Worm (Caenorhabditis elegans) whole organism, L1 larva: Measurements from ENCODE around the gene fbxb-16.

Experiments used
- C16A3.4 ChIP-seq: fragments of 150-350 bp; optimal IDR thresholded peaks from 2 replicates; lab custom pipeline; 2014; ENCODE audit warnings: missing biosample characterization, missing genetic modification characterization
- C34B4.2 ChIP-seq: sonication (generic microtip); optimal IDR thresholded peaks from 2 replicates; lab custom pipeline; 2017; ENCODE audit warnings: mild to moderate bottlenecking, missing genetic modification characterization, missing compliant biosample characterization
- F16B12.6 ChIP-seq: fragments of 150-350 bp; optimal IDR thresholded peaks from 2 replicates; lab custom pipeline; 2014; ENCODE audit warnings: missing biosample characterization, missing genetic modification characterization
- Y116A8C.19 ChIP-seq: sonication (generic microtip); optimal IDR thresholded peaks from 2 replicates; lab custom pipeline; 2016; ENCODE audit warnings: missing compliant biosample characterization, missing genetic modification characterization, borderline replicate concordance
- aly-2 ChIP-seq: fragments of 150-350 bp; optimal IDR thresholded peaks from 2 replicates; lab custom pipeline; 2014; ENCODE audit warnings: missing biosample characterization, missing genetic modification characterization
- ama-1 ChIP-seq: fragments of 150-350 bp; optimal IDR thresholded peaks from 2 replicates; lab custom pipeline; 2014
- ceh-8 ChIP-seq: fragments of 200-800 bp; sonication (Bioruptor generic); optimal IDR thresholded peaks from 2 replicates; lab custom pipeline; 2018; ENCODE audit warnings: mild to moderate bottlenecking, missing genetic modification characterization, moderate library complexity, missing compliant biosample characterization
- ceh-82 ChIP-seq, 3 experiments: fragments of 150-350 bp in 1 of 3; sonication (generic microtip) in 2 of 3; optimal IDR thresholded peaks; 2 replicates each; lab custom pipeline; 2014 to 2017; ENCODE audit warnings: missing biosample characterization in 3 of 3, missing genetic modification characterization in 3 of 3
- ceh-88 ChIP-seq: fragments of 200-800 bp; sonication (Bioruptor generic); IDR thresholded peaks from 2 replicates; pipeline ENCODE4 v1.3.6; 2022; ENCODE audit warnings: missing genetic modification characterization, missing compliant biosample characterization
- ceh-90 ChIP-seq: sonication (generic microtip); optimal IDR thresholded peaks from 2 replicates; lab custom pipeline; 2016; ENCODE audit warnings: missing genetic modification characterization, missing compliant biosample characterization
- ces-1 ChIP-seq: fragments of 150-350 bp; optimal IDR thresholded peaks from 2 replicates; lab custom pipeline; 2014; ENCODE audit warnings: missing biosample characterization, missing genetic modification reagents, missing genetic modification characterization
- dpl-1 ChIP-seq, 3 experiments: fragments of 150-350 bp in 2 of 3; sonication (generic microtip) in 1 of 3; optimal IDR thresholded peaks; 2 replicates each; lab custom pipeline; 2014 to 2017; ENCODE audit warnings: missing biosample characterization in 3 of 3, missing genetic modification characterization in 3 of 3, missing genetic modification reagents in 3 of 3
- dsc-1 ChIP-seq: sonication (generic microtip); optimal IDR thresholded peaks from 2 replicates; lab custom pipeline; 2016; ENCODE audit warnings: mild to moderate bottlenecking, missing genetic modification characterization, missing compliant biosample characterization
- egl-13 ChIP-seq: sonication (generic microtip); optimal IDR thresholded peaks from 2 replicates; lab custom pipeline; 2016; ENCODE audit warnings: missing genotype, missing genetic modification reagents, missing genetic modification characterization, missing compliant biosample characterization
- egl-27 ChIP-seq, 2 experiments: fragments of 150-350 bp in 1 of 2; sonication (generic microtip); optimal IDR thresholded peaks; 3 replicates each; lab custom pipeline; 2017 to 2018; ENCODE audit warnings: missing biosample characterization in 2 of 2, missing genetic modification characterization in 2 of 2, missing genetic modification reagents in 2 of 2
- elt-2 ChIP-seq: sonication (generic microtip); optimal IDR thresholded peaks from 2 replicates; lab custom pipeline; 2016; ENCODE audit warnings: missing genetic modification characterization, mild to moderate bottlenecking, inconsistent platforms, missing compliant biosample characterization, missing genetic modification reagents
- elt-3 ChIP-seq, 6 experiments: fragments of 150-350 bp in 1 of 6; sonication (generic microtip); optimal IDR thresholded peaks; 2 replicates each; lab custom pipeline; 2017 to 2018; ENCODE audit warnings: missing biosample characterization in 6 of 6, missing genetic modification characterization in 6 of 6, inconsistent platforms in 1 of 6
- ets-5 ChIP-seq: fragments of 200-800 bp; sonication (Bioruptor generic); IDR thresholded peaks from 2 replicates; pipeline ENCODE4 v1.3.6; 2022; ENCODE audit warnings: missing genetic modification characterization, missing compliant biosample characterization
- fkh-10 ChIP-seq: sonication (generic microtip); optimal IDR thresholded peaks from 2 replicates; lab custom pipeline; 2017; ENCODE audit warnings: missing biosample characterization, missing genetic modification reagents, missing genetic modification characterization
- fkh-4 ChIP-seq: sonication (generic microtip); optimal IDR thresholded peaks from 2 replicates; lab custom pipeline; 2016; ENCODE audit warnings: missing compliant biosample characterization, missing genetic modification characterization, borderline replicate concordance
- fkh-8 ChIP-seq: sonication (generic microtip); optimal IDR thresholded peaks from 2 replicates; lab custom pipeline; 2016; ENCODE audit warnings: mild to moderate bottlenecking, missing genetic modification characterization, missing compliant biosample characterization
- grh-1 ChIP-seq: fragments of 200-800 bp; sonication (Bioruptor generic); IDR thresholded peaks from 2 replicates; pipeline ENCODE4 v1.3.6; 2022; ENCODE audit warnings: missing genetic modification reagents, missing genetic modification characterization, missing compliant biosample characterization
- hlh-17 ChIP-seq: fragments of 200-800 bp; sonication (Bioruptor generic); optimal IDR thresholded peaks from 2 replicates; lab custom pipeline; 2018; ENCODE audit warnings: missing genetic modification characterization, mild to moderate bottlenecking, missing compliant biosample characterization, moderate library complexity, borderline replicate concordance
- hpl-2 ChIP-seq: fragments of 150-350 bp; optimal IDR thresholded peaks from 2 replicates; lab custom pipeline; 2014; ENCODE audit warnings: missing biosample characterization, missing genetic modification reagents, missing genetic modification characterization
- isw-1 ChIP-seq: fragments of 200-800 bp; sonication (Bioruptor generic); IDR thresholded peaks from 2 replicates; pipeline ENCODE4 v1.3.6; 2022; ENCODE audit warnings: missing genetic modification characterization, missing compliant biosample characterization
- lin-13 ChIP-seq: fragments of 150-350 bp; optimal IDR thresholded peaks from 2 replicates; lab custom pipeline; 2014; ENCODE audit warnings: missing biosample characterization, missing genetic modification reagents, missing genetic modification characterization
- lin-35 ChIP-seq, 2 experiments: fragments of 150-350 bp; optimal IDR thresholded peaks; 2 replicates each; lab custom pipeline; 2014; ENCODE audit warnings: missing biosample characterization in 2 of 2, missing genetic modification characterization in 2 of 2, missing genetic modification reagents in 2 of 2
- mab-9 ChIP-seq: fragments of 200-800 bp; sonication (Bioruptor generic); IDR thresholded peaks from 2 replicates; pipeline ENCODE4 v1.3.6; 2022; ENCODE audit warnings: missing genetic modification reagents, missing genetic modification characterization, missing compliant biosample characterization
- nhr-20 ChIP-seq: sonication (generic microtip); optimal IDR thresholded peaks from 2 replicates; lab custom pipeline; 2016; ENCODE audit warnings: mild to moderate bottlenecking, missing genetic modification characterization, missing compliant biosample characterization
- nhr-85 ChIP-seq: sonication (generic microtip); peaks from one replicate; lab custom pipeline; 2016; ENCODE audit warnings: missing genetic modification characterization, inconsistent platforms, missing compliant biosample characterization
- pqm-1 ChIP-seq: sonication (generic microtip); optimal IDR thresholded peaks from 3 replicates; lab custom pipeline; 2017; ENCODE audit warnings: missing biosample characterization, missing genetic modification characterization
- snpc-4 ChIP-seq: fragments of 150-350 bp; optimal IDR thresholded peaks from 2 replicates; lab custom pipeline; 2014; ENCODE audit warnings: missing biosample characterization, missing genetic modification characterization
- snu-23 ChIP-seq: sonication (generic microtip); optimal IDR thresholded peaks from 2 replicates; lab custom pipeline; 2016; ENCODE audit warnings: missing genetic modification characterization, missing compliant biosample characterization
- sptf-1 ChIP-seq: fragments of 150-350 bp; optimal IDR thresholded peaks from 2 replicates; lab custom pipeline; 2014; ENCODE audit warnings: missing biosample characterization, missing genetic modification characterization
- swsn-7 ChIP-seq: sonication (generic microtip); optimal IDR thresholded peaks from 2 replicates; lab custom pipeline; 2016; ENCODE audit warnings: missing genetic modification characterization, missing compliant biosample characterization
- tbx-2 ChIP-seq: sonication (generic microtip); optimal IDR thresholded peaks from 2 replicates; lab custom pipeline; 2016; ENCODE audit warnings: missing genetic modification characterization, missing compliant biosample characterization
- tlp-1 ChIP-seq: fragments of 150-350 bp; optimal IDR thresholded peaks from 2 replicates; lab custom pipeline; 2014; ENCODE audit warnings: missing biosample characterization, missing genetic modification characterization
- unc-130 ChIP-seq: fragments of 150-350 bp; optimal IDR thresholded peaks from 2 replicates; lab custom pipeline; 2017; ENCODE audit warnings: missing biosample characterization, missing genetic modification characterization, inconsistent platforms
- unc-62 ChIP-seq: fragments of 150-350 bp; optimal IDR thresholded peaks from 2 replicates; lab custom pipeline; 2014; ENCODE audit warnings: missing biosample characterization, missing genetic modification reagents, missing genetic modification characterization
- vab-15 ChIP-seq: sonication (generic microtip); optimal IDR thresholded peaks from 2 replicates; lab custom pipeline; 2017; ENCODE audit warnings: missing genotype, mild to moderate bottlenecking, missing genetic modification characterization, missing compliant biosample characterization
- xbp-1 ChIP-seq: sonication (generic microtip); optimal IDR thresholded peaks from 2 replicates; lab custom pipeline; 2016; ENCODE audit warnings: missing genetic modification characterization, missing compliant biosample characterization
- ztf-4 ChIP-seq: fragments of 150-350 bp; optimal IDR thresholded peaks from 2 replicates; lab custom pipeline; 2014; ENCODE audit warnings: missing biosample characterization, missing genetic modification characterization

The fbxb-16 gene

DNA sequence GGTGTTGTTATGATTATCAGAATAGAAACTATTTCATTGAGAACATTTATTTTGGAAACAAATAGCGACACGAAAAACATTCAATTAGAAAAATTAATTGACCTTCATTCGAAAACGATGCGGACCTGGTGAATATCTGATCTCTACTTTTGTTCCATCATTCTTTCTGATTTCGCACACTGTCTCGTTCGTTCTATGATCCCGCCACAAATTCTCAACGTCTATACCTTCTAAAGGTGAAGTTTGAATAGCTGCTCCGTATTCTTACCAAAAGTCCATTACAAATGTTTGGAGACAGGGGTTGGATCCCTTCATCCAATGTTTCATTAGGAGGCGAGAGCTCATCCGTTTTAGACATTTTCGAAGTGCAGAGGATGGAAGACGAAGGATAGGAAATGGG is at the start of gene fbxb-16:
fbxb-16 (minus strand) TSS at position 101 of the 400 bp plus-strand sequence.
- TF ChIP-seq pqm-1 (tag; lab: Kevin White, UChicago) (no peak), dsc-1 (no peak), vab-15 (tag; lab: Kevin White, UChicago) (no peak), tlp-1 (no peak), mab-9 (no peak), unc-130 (no peak), ets-5 (GFP tag; lab: Robert Waterston, UW) (no peak), elt-2 (tag; lab: Kevin White, UChicago) (no peak)

DNA sequence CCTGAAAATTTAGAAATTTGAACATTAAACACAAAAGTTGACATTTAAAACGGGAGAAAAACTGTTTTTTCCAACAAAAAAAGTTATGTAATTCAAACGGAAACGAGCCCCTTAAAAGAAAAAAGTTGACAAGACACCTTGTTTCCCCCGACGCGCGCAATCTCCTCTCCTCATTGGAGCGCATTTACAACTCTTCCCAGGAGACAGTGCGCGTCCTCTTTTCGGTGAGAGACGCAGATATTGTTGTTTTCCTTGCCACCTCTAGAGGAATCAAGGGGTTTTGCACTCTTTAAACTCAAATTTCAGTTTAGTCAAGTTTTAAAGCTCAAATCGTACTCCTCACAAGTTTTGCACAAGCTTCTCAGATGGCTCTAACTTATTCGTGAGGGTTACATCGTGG is 44.2 kb upstream of the fbxb-16 start, which contains the start of gene F58E1.13:
F58E1.13 (minus strand) TSS at position 12 of the 400 bp plus-strand sequence.
- TF ChIP-seq swsn-7 (tag; lab: Kevin White, UChicago), result no peak
- TF ChIP-seq nhr-20 (tag; lab: Kevin White, UChicago), result no peak
- no peak for TF ChIP-seq lin-13 (GFP tag; lab: Kevin White, UChicago)
- no peak for TF ChIP-seq unc-62 (GFP tag; lab: Kevin White, UChicago)
- TF ChIP-seq aly-2 (tag; lab: Kevin White, UChicago), result no peak
- no peak for TF ChIP-seq snu-23
- no peak for TF ChIP-seq grh-1 (GFP tag; lab: Robert Waterston, UW)
- TF ChIP-seq ces-1 (GFP tag; lab: Kevin White, UChicago), result no peak
- no peak for TF ChIP-seq hpl-2 (GFP tag; lab: Kevin White, UChicago)
- no peak for TF ChIP-seq C34B4.2 (tag; lab: Kevin White, UChicago)
- no peak for TF ChIP-seq ceh-82 (tag; optimal IDR thresholded peaks at IDR 0.05; lab: Kevin White, UChicago)
- no peak for TF ChIP-seq egl-13 (tag; lab: Kevin White, UChicago)
- no peak for TF ChIP-seq dpl-1 (GFP tag; optimal IDR thresholded peaks at IDR 0.05; lab: Kevin White, UChicago)
- no peak for TF ChIP-seq ceh-90 (tag; lab: Kevin White, UChicago)
- TF ChIP-seq, all 84 proteins: peak for 0

DNA sequence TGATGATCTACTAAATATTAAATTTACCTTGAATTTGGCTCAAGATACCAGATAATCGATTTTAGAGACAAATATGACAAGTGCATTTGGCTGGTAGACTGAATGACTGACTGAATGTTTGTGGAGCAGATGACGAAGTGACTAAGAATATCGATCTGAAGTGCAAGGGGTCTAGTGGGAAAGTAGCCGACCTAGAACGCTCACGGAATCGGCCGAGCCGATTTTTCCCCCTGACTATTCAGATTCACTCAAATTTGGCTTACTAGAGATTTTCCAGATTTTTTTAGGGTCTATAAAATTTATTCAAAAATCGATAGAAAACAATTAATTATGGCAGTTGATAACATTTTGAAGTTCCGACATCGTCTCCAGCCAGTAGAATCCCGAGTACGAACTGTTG is 42.8 kb upstream of the fbxb-16 start, which contains the start of gene fbxc-26:
fbxc-26 (minus strand) TSS at position 101 of the 400 bp plus-strand sequence.
- TF ChIP-seq tbx-2 (tag; lab: Kevin White, UChicago), result no peak
- TF ChIP-seq fkh-10 (GFP tag; lab: Kevin White, UChicago), result no peak
- no peak for TF ChIP-seq xbp-1 (tag; lab: Kevin White, UChicago)
- no peak for TF ChIP-seq swsn-7 (tag; lab: Kevin White, UChicago)
- no peak for TF ChIP-seq C34B4.2 (tag; lab: Kevin White, UChicago)
- no peak for TF ChIP-seq nhr-85 (tag; lab: Kevin White, UChicago)
- no peak for TF ChIP-seq isw-1 (GFP tag; lab: Robert Waterston, UW)
- no peak for TF ChIP-seq vab-15 (tag; lab: Kevin White, UChicago)
- no peak for TF ChIP-seq snu-23

DNA sequence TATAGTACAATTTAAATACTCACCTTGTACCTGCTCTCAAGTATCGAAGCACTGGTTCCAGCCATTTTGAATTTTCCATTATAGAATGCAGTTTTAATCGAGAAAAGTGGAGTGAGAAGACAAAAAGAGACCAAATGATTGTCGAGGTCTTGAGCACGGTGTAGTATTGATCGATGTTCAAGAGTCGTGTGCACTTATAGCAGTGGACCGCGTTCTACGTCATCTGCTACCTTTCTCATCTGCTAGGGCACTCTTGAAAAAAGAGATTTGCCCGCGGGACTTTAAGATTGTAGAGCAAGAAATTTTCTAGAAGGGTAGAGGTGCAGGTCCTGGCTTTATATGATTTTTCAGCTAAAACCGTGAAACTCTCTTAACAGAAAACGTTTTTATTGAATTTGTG is 41.1 kb upstream of the fbxb-16 start, which contains the start of gene fbxc-21:
fbxc-21 (minus strand) TSS at position 101 of the 400 bp plus-strand sequence.
- TF ChIP-seq lin-35 (GFP tag; optimal IDR thresholded peaks at IDR 0.05; lab: Kevin White, UChicago) (no peak), elt-3 (tag; optimal IDR thresholded peaks at IDR 0.05; lab: Kevin White, UChicago) (no peak), Y116A8C.19 (tag; lab: Kevin White, UChicago) (no peak), F16B12.6 (tag; lab: Kevin White, UChicago) (no peak), unc-62 (GFP tag; lab: Kevin White, UChicago) (no peak), ceh-88 (GFP tag; lab: Robert Waterston, UW) (no peak), fkh-8 (tag; lab: Kevin White, UChicago) (no peak), ceh-8 (no peak), pqm-1 (tag; lab: Kevin White, UChicago) (no peak)
- TF ChIP-seq, all 84 proteins: peak for 0

DNA sequence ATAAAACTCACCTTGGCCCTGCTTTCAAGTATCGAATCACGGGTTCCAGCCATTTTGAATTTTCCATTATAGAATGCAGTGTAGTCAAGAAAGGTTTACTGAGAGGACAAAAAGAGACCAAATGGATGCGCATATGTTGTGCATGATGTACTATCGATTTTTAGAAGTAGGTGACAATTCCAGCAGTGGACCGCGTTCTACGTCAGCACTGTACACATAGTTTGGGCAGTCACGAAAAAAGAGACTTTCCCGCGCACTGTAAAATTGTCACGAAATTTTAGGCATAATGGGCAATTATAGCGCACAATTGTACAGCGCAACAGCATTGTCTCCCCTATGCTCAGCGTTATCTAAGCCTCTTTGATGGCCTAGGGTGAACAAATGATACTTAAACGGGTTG is 39.3 kb upstream of the fbxb-16 start, which contains the start of gene fbxc-22:
fbxc-22 (minus strand) TSS at position 101 of the 400 bp plus-strand sequence.
- TF ChIP-seq egl-27 (tag; optimal IDR thresholded peaks at IDR 0.05; lab: Kevin White, UChicago) (no peak), C16A3.4 (tag; lab: Kevin White, UChicago) (no peak), Y116A8C.19 (tag; lab: Kevin White, UChicago) (no peak), ama-1 (lab: Kevin White, UChicago) (no peak), ztf-4 (tag; lab: Kevin White, UChicago) (no peak), F16B12.6 (tag; lab: Kevin White, UChicago) (no peak), snpc-4 (tag; lab: Kevin White, UChicago) (no peak), fkh-10 (GFP tag; lab: Kevin White, UChicago) (no peak), fkh-4 (tag; lab: Kevin White, UChicago) (no peak), ceh-90 (tag; lab: Kevin White, UChicago) (no peak), hlh-17 (no peak), sptf-1 (tag; lab: Kevin White, UChicago) (no peak)
